Worm (Caenorhabditis elegans) whole organism, L3 larva: ENCODE data around the gene aakg-3.

Source experiments
- elt-1 ChIP-seq: fragments of 150-350 bp; optimal IDR thresholded peaks from 2 replicates; lab custom pipeline; 2014; ENCODE audit warnings: missing biosample characterization, missing genetic modification characterization
- lin-39 ChIP-seq: fragments of 150-350 bp; optimal IDR thresholded peaks from 2 replicates; lab custom pipeline; 2018; ENCODE audit warnings: missing biosample characterization, missing genetic modification reagents, missing genetic modification characterization
- nhr-77 ChIP-seq: fragments of 150-350 bp; optimal IDR thresholded peaks from 2 replicates; lab custom pipeline; 2014; ENCODE audit warnings: missing biosample characterization, missing genetic modification characterization
- unc-62 ChIP-seq: fragments of 150-350 bp; sonication (generic microtip); optimal IDR thresholded peaks from 4 replicates; lab custom pipeline; 2014; ENCODE audit warnings: missing biosample characterization, missing genetic modification reagents, missing genetic modification characterization

DNA sequence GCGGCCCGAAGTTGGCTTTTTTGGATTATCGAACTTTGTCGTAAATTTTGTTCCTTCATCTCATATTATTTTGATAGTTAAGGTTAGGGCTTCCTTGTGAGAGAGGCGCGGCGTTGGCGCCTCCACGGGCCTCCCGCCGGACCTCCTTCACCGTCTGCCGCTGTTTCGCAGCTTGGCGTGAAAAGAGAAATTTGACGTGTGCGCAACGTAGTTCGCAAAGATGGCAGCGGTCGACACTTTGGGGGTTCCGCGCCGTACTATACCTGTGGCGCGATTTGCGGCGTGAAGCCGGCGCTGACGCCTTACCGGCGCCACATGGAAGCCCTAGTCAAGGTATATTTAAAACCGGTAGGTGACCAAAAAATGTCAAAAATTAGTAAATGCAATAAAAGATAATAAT is 33.9 kb upstream of the aakg-3 start:
- no peak for TF ChIP-seq unc-62
- no peak for TF ChIP-seq nhr-77 (tag; lab: Kevin White, UChicago)
- TF ChIP-seq lin-39 (tag; lab: Kevin White, UChicago): no peak
- no peak for TF ChIP-seq elt-1 (tag; lab: Kevin White, UChicago)
